Worm (Caenorhabditis elegans): Measurements from ENCODE around the gene abcf-3.

abcf-3 gene

ce11 chrIII:6176172-6176571 lies 3.0 kb downstream of the abcf-3 start:
- no peak for TF ChIP-seq nhr-21 (tag; optimal IDR thresholded peaks at IDR 0.05)
- TF ChIP-seq unc-39 (tag; optimal IDR thresholded peaks at IDR 0.05), result no peak
- TF ChIP-seq sma-9 (GFP tag; optimal IDR thresholded peaks at IDR 0.05), result no peak
- TF ChIP-seq sma-9 (tag; optimal IDR thresholded peaks at IDR 0.05), result no peak
- TF ChIP-seq fos-1 (tag; optimal IDR thresholded peaks at IDR 0.05), result no peak
- TF ChIP-seq ztf-4 (tag; optimal IDR thresholded peaks at IDR 0.05), result no peak
- no peak for TF ChIP-seq nhr-237 (tag; optimal IDR thresholded peaks at IDR 0.05)
- no peak for TF ChIP-seq Y55F3AM.14 (GFP tag; optimal IDR thresholded peaks at IDR 0.05)
- TF ChIP-seq peb-1 (tag; optimal IDR thresholded peaks at IDR 0.05), result no peak
- TF ChIP-seq nhr-23 (tag; optimal IDR thresholded peaks at IDR 0.05), result no peak
- no peak for TF ChIP-seq gmeb-1 (tag; optimal IDR thresholded peaks at IDR 0.05)
- TF ChIP-seq snpc-4 (tag; optimal IDR thresholded peaks at IDR 0.05), result no peak
- TF ChIP-seq nhr-12 (tag; optimal IDR thresholded peaks at IDR 0.05), result no peak
- no peak for TF ChIP-seq F13H6.1 (tag; optimal IDR thresholded peaks at IDR 0.05)
- TF ChIP-seq nhr-129 (tag; optimal IDR thresholded peaks at IDR 0.05), result no peak
- no peak for TF ChIP-seq mab-5 (tag; optimal IDR thresholded peaks at IDR 0.05)
- no peak for TF ChIP-seq C34F6.9 (tag; optimal IDR thresholded peaks at IDR 0.05)
- TF ChIP-seq nhr-77 (tag; optimal IDR thresholded peaks at IDR 0.05), result no peak
- no peak for TF ChIP-seq sem-4 (tag; optimal IDR thresholded peaks at IDR 0.05)
- TF ChIP-seq crh-2 (tag; optimal IDR thresholded peaks at IDR 0.05), result no peak

ce11 chrIII:6176761-6177160 lies 3.6 kb downstream of the abcf-3 start, which contains the start of gene F42A10.6:
Gene F42A10.6, minus strand, starts transcription at chrIII:6176861.
- no peak for TF ChIP-seq F13H6.1 (tag; optimal IDR thresholded peaks at IDR 0.05)
- no peak for TF ChIP-seq nhr-12 (tag; optimal IDR thresholded peaks at IDR 0.05)
- no peak for TF ChIP-seq C34F6.9 (tag; optimal IDR thresholded peaks at IDR 0.05)
- peak; percentile 23 for TF ChIP-seq fos-1 (tag; optimal IDR thresholded peaks at IDR 0.05)

- no peak for TF ChIP-seq elt-1 (tag; optimal IDR thresholded peaks at IDR 0.05)
- peak; percentile 45 for TF ChIP-seq fos-1 (tag; optimal IDR thresholded peaks at IDR 0.05)
Observed at ce11 chrIII:6177631-6178030, 4.4 kb downstream of the abcf-3 start.

- no peak for TF ChIP-seq unc-55 (GFP tag; optimal IDR thresholded peaks at IDR 0.05)
- TF ChIP-seq nhr-6 (tag; optimal IDR thresholded peaks at IDR 0.05), result no peak
- TF ChIP-seq mbf-1 (tag; optimal IDR thresholded peaks at IDR 0.05), result no peak
- TF ChIP-seq zag-1 (tag; optimal IDR thresholded peaks at IDR 0.05), result no peak
- TF ChIP-seq lin-39 (tag; optimal IDR thresholded peaks at IDR 0.05), result no peak
- TF ChIP-seq nhr-129 (tag; optimal IDR thresholded peaks at IDR 0.05), result no peak
Observed at ce11 chrIII:6178586-6178985, 5.4 kb downstream of the abcf-3 start, which contains the start of gene F42A10.7. Gene F42A10.7, minus strand, starts transcription at chrIII:6178686.

- TF ChIP-seq peb-1 (tag; optimal IDR thresholded peaks at IDR 0.05) (no peak), crh-2 (tag; optimal IDR thresholded peaks at IDR 0.05) (peak; percentile 44), F13H6.1 (tag; optimal IDR thresholded peaks at IDR 0.05) (peak; percentile 13), gmeb-1 (tag; optimal IDR thresholded peaks at IDR 0.05) (peak; percentile 6), sma-9 (GFP tag; optimal IDR thresholded peaks at IDR 0.05) (peak; percentile 83), sma-9 (tag; optimal IDR thresholded peaks at IDR 0.05) (no peak), mdl-1 (tag; optimal IDR thresholded peaks at IDR 0.05) (peak in 1 of 2 experiments; percentile 8), ama-1 (optimal IDR thresholded peaks at IDR 0.05) (no peak), fos-1 (tag; optimal IDR thresholded peaks at IDR 0.05) (peak; percentile 76)
Observed at ce11 chrIII:6179062-6179461, 5.9 kb downstream of the abcf-3 start.

- no peak for TF ChIP-seq nhr-21 (tag; optimal IDR thresholded peaks at IDR 0.05)
- no peak for TF ChIP-seq ztf-11 (tag; optimal IDR thresholded peaks at IDR 0.05)
- TF ChIP-seq nhr-10 (tag; optimal IDR thresholded peaks at IDR 0.05), result no peak
- no peak for TF ChIP-seq Y55F3AM.14 (GFP tag; optimal IDR thresholded peaks at IDR 0.05)
- TF ChIP-seq mdl-1 (tag; optimal IDR thresholded peaks at IDR 0.05), result peak in 1 of 2 experiments; percentile 28
- no peak for TF ChIP-seq unc-62 (GFP tag; optimal IDR thresholded peaks at IDR 0.05)
- TF ChIP-seq nhr-129 (tag; optimal IDR thresholded peaks at IDR 0.05), result peak; percentile 10
- peak; percentile 66 for TF ChIP-seq sma-9 (GFP tag; optimal IDR thresholded peaks at IDR 0.05)
- no peak for TF ChIP-seq sma-9 (tag; optimal IDR thresholded peaks at IDR 0.05)
- no peak for TF ChIP-seq snpc-4 (tag; optimal IDR thresholded peaks at IDR 0.05)
- TF ChIP-seq nhr-23 (tag; optimal IDR thresholded peaks at IDR 0.05), result no peak
- no peak for TF ChIP-seq R02D3.7 (tag; optimal IDR thresholded peaks at IDR 0.05)
- TF ChIP-seq peb-1 (tag; optimal IDR thresholded peaks at IDR 0.05), result no peak
- TF ChIP-seq ZK546.5 (tag; optimal IDR thresholded peaks at IDR 0.05), result no peak
- peak; percentile 11 for TF ChIP-seq sma-3 (GFP tag; optimal IDR thresholded peaks at IDR 0.05)
- TF ChIP-seq nhr-25 (tag; optimal IDR thresholded peaks at IDR 0.05), result no peak
- TF ChIP-seq C34F6.9 (tag; optimal IDR thresholded peaks at IDR 0.05), result no peak
- TF ChIP-seq fos-1 (tag; optimal IDR thresholded peaks at IDR 0.05), result peak; percentile 58
- peak; percentile 34 for TF ChIP-seq skn-1 (tag; optimal IDR thresholded peaks at IDR 0.05)
- TF ChIP-seq ceh-82 (tag; optimal IDR thresholded peaks at IDR 0.05), result no peak
- no peak for TF ChIP-seq lin-39 (tag; optimal IDR thresholded peaks at IDR 0.05)
- no peak for TF ChIP-seq blmp-1 (tag; optimal IDR thresholded peaks at IDR 0.05; ENCODE audit: insufficient read depth)
- TF ChIP-seq alr-1 (tag; optimal IDR thresholded peaks at IDR 0.05), result no peak
- TF ChIP-seq unc-55 (GFP tag; optimal IDR thresholded peaks at IDR 0.05), result no peak
- TF ChIP-seq mbf-1 (tag; optimal IDR thresholded peaks at IDR 0.05), result no peak
- TF ChIP-seq nhr-6 (tag; optimal IDR thresholded peaks at IDR 0.05), result no peak
- no peak for TF ChIP-seq mab-5 (tag; optimal IDR thresholded peaks at IDR 0.05)
- no peak for TF ChIP-seq zag-1 (tag; optimal IDR thresholded peaks at IDR 0.05)
- TF ChIP-seq aly-2 (tag; optimal IDR thresholded peaks at IDR 0.05), result no peak
- TF ChIP-seq ceh-16 (tag; optimal IDR thresholded peaks at IDR 0.05), result no peak
- TF ChIP-seq elt-1 (tag; optimal IDR thresholded peaks at IDR 0.05), result no peak
Observed at ce11 chrIII:6180294-6180693, 7.1 kb downstream of the abcf-3 start.

Measured in whole organism, L2 larva.